Worm (Caenorhabditis elegans): Measurements from ENCODE around the gene R105.5.

DNA sequence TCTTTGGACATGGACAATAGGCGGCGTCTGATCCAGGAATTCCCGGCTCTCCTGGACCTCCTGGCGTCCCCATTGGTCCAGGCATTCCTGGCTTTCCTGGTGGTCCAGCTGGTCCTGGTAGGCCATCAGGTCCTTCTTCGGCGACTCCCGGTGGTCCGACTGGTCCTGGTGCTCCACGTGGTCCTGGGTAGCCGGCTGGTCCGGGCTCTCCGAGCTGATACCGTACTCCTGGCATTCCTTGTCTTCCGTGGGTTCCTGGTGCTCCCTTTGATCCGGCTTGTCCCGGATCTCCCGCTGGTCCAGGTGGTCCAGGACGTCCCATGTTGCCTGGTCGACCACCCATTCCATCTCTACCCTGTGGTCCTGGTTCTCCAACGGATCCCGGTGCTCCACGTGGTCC, 19.9 kb downstream of the R105.5 start:
- TF ChIP-seq mab-5 (tag; optimal IDR thresholded peaks at IDR 0.05) (no peak), pha-4 (tag; optimal IDR thresholded peaks at IDR 0.05) (no peak), zip-8 (tag; optimal IDR thresholded peaks at IDR 0.05) (no peak), elt-1 (tag; optimal IDR thresholded peaks at IDR 0.05; ENCODE audit: borderline replicate concordance, insufficient read depth) (no peak), mep-1 (tag; optimal IDR thresholded peaks at IDR 0.05) (no peak), cnd-1 (tag; optimal IDR thresholded peaks at IDR 0.05) (no peak), unc-62 (GFP tag; optimal IDR thresholded peaks at IDR 0.05) (no peak), ztf-11 (tag; optimal IDR thresholded peaks at IDR 0.05) (no peak), ces-1 (GFP tag; optimal IDR thresholded peaks at IDR 0.05) (no peak)
